Fruit fly (Drosophila melanogaster): Measurements from ENCODE around the gene gdl-ORF39.

The gdl-ORF39 gene

DNA sequence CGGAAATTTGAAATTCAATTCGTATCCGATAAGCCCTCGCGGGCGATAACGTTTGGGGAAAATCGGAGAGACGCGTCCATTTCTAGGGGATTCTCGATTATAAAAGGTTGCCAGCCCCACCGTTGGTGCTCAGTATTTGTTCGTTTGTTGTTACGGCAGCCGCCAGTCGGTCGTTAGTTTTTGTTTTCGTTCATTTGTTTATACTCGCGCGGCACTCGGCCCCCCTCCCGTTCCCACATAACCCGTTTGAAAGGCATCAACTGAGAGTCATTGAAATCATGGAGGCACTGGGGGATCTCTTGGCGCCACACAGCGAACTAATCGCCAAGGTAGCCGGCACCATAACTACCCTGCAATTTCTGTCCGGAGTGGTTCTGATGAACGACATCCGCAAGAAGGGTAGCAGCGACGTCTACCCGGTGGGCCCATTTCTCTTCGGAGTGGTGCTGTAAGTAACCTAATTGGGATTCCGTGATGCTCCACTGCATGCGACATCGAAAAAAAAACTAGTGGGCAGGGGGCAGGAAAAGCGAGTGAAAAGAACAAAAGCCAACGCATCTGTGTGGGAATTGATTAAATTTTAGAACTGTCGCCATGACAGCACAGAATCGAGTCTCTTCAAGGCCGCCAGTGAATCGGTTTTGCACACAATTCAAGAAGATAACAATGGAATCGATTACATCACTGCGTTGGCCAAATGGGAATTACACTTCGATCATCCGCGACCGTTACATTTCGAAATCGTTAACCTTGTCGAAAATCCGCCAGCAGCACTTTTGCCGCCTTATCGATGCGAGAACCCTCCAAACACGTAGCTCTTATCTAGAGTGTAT is 8.2 kb upstream of the gdl-ORF39 start, which contains the start of gene CG7272 (continued):
- TF ChIP-seq dysf (GFP tag; IDR thresholded peaks at IDR 0.05) (0 out of 3 replicates have a peak, but pooled peaks have one; percentile 32), CG5180 (GFP tag; optimal IDR thresholded peaks at IDR 0.05) (no peak), gt (GFP tag; IDR thresholded peaks at IDR 0.05) (no peak), Scr (GFP tag; IDR thresholded peaks at IDR 0.05; ENCODE audit: partially characterized antibody) (peak; percentile 20; the same call in 1 of the 2 replicates), Dek (tag; optimal IDR thresholded peaks at IDR 0.05) (peak; percentile 17), sr (GFP tag; IDR thresholded peaks at IDR 0.05) (no peak), sug (tag; optimal IDR thresholded peaks at IDR 0.05) (peak; percentile 91), CG2678 (tag; optimal IDR thresholded peaks at IDR 0.05) (peak; percentile 24), gem (tag; optimal IDR thresholded peaks at IDR 0.05) (peak; percentile 10), CG13894 (tag; optimal IDR thresholded peaks at IDR 0.05) (peak; percentile 48), CrebB (tag; optimal IDR thresholded peaks at IDR 0.05) (peak; percentile 53), Usf (GFP tag; optimal IDR thresholded peaks at IDR 0.05) (no peak), E2f2 (GFP tag; IDR thresholded peaks at IDR 0.05) (peak; percentile 97), Mrtf (GFP tag; IDR thresholded peaks at IDR 0.05) (no peak), Bgb (GFP tag; IDR thresholded peaks at IDR 0.05; ENCODE audit: partially characterized antibody) (peak; percentile 68; the same call in 1 of the 2 replicates), Antp (GFP tag; optimal IDR thresholded peaks at IDR 0.05) (peak; percentile 6), jumu (GFP tag; optimal IDR thresholded peaks at IDR 0.05) (no peak), B-H2 (GFP tag; optimal IDR thresholded peaks at IDR 0.05) (peak; percentile 58), CG7963 (GFP tag; IDR thresholded peaks at IDR 0.05; ENCODE audit: partially characterized antibody) (no peak), bbx (GFP tag; IDR thresholded peaks at IDR 0.05; ENCODE audit: partially characterized antibody) (peak; percentile 43; the same call in 1 of the 2 replicates), unc-4 (GFP tag; IDR thresholded peaks at IDR 0.05; ENCODE audit: partially characterized antibody) (peak; percentile 51), CG18011 (GFP tag; optimal IDR thresholded peaks at IDR 0.05) (peak; percentile 22), seq (GFP tag; IDR thresholded peaks at IDR 0.05) (peak; percentile 23; the same call in 1 of the 2 replicates), Pdp1 (GFP tag; optimal IDR thresholded peaks at IDR 0.05) (peak in 1 of 2 experiments; percentile 78), CG12071 (GFP tag; optimal IDR thresholded peaks at IDR 0.05) (peak; percentile 5), Nf-YC (tag; optimal IDR thresholded peaks at IDR 0.05) (peak; percentile 45), CG1603 (tag; optimal IDR thresholded peaks at IDR 0.05) (peak; percentile 39), Meics (GFP tag; optimal IDR thresholded peaks at IDR 0.05) (peak; percentile 26), sna (GFP tag; IDR thresholded peaks at IDR 0.05; ENCODE audit: partially characterized antibody) (0 out of 2 replicates have a peak, but pooled peaks have one; percentile 36), amos (GFP tag; IDR thresholded peaks at IDR 0.05; ENCODE audit: partially characterized antibody) (peak; percentile 54; the same call in 1 of the 2 replicates), Lhr (GFP tag; optimal IDR thresholded peaks at IDR 0.05) (peak; percentile 5), gcm (GFP tag; optimal IDR thresholded peaks at IDR 0.05) (peak; percentile 18), schlank (tag; optimal IDR thresholded peaks at IDR 0.05) (no peak), CG15269 (tag; optimal IDR thresholded peaks at IDR 0.05) (peak; percentile 27), CG10274 (GFP tag; optimal IDR thresholded peaks at IDR 0.05) (peak; percentile 29), crol (GFP tag; IDR thresholded peaks at IDR 0.05) (peak; percentile 86), Xrp1 (GFP tag; IDR thresholded peaks at IDR 0.05) (peak; percentile 32; the same call in 1 of the 2 replicates), usp (GFP tag; optimal IDR thresholded peaks at IDR 0.05) (no peak), Dll (GFP tag; IDR thresholded peaks at IDR 0.05; ENCODE audit: partially characterized antibody) (peak; percentile 23; the same call in 1 of the 4 replicates), ERR (GFP tag; optimal IDR thresholded peaks at IDR 0.05) (peak; percentile 31), stwl (tag; optimal IDR thresholded peaks at IDR 0.05) (peak; percentile 17), CG7745 (tag; optimal IDR thresholded peaks at IDR 0.05) (no peak)

Data from whole organism, embryonic.